Fruit fly (Drosophila melanogaster): ENCODE results near the gene CG11134.

CG11134 gene

DNA sequence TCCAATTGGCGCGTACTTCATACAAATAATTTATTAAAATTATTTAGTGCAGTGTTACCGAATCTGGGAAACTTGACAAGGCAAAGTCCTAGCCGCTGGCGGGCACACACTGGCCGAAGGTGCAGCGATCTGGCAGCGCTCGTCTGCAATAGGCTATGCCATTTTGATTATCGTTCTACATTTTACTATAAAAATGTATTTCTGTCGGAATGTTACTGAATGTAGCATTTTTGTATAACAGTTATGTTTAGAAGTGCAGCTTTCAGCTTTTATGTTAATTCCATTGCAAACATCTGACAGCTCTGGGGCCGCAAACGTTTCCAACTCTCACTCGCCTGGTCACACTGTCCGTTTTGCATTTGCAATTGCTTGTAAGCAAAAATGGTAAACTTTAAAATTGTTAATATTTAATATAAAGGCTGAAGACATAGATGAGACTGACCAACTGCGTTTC is 6.9 kb downstream of the CG11134 start, which contains the start of gene Grip91 (continued):
- peak; percentile 64 for TF ChIP-seq Lhr (GFP tag; optimal IDR thresholded peaks at IDR 0.05)
- no peak for TF ChIP-seq vfl (GFP tag; optimal IDR thresholded peaks at IDR 0.05)
- no peak for TF ChIP-seq Max (GFP tag; optimal IDR thresholded peaks at IDR 0.05)
- TF ChIP-seq lilli (GFP tag; optimal IDR thresholded peaks at IDR 0.05) = no peak
- TF ChIP-seq CG13287 (GFP tag; IDR thresholded peaks at IDR 0.05; ENCODE audit: partially characterized antibody) = peak; percentile 54; the same call in 1 of the 2 replicates
- peak; percentile 79 for TF ChIP-seq YL-1 (GFP tag; optimal IDR thresholded peaks at IDR 0.05)
- TF ChIP-seq stwl (tag; optimal IDR thresholded peaks at IDR 0.05) = peak; percentile 66

dm6 chrX:13747052-13747451 is 9.3 kb downstream of the CG11134 start:
- TF ChIP-seq Kr (GFP tag; optimal IDR thresholded peaks at IDR 0.05) (peak; percentile 17), Trl (optimal IDR thresholded peaks at IDR 0.05) (peak; percentile 75 to 86), Trl (GFP tag; optimal IDR thresholded peaks at IDR 0.05) (no peak), CG2199 (GFP tag; IDR thresholded peaks at IDR 0.05) (0 out of 3 replicates have a peak, but pooled peaks have one; percentile 8), CG10267 (tag; optimal IDR thresholded peaks at IDR 0.05) (no peak), CG4730 (GFP tag; IDR thresholded peaks at IDR 0.05) (no peak), CG15479 (GFP tag; optimal IDR thresholded peaks at IDR 0.05) (peak; percentile 72), Drgx (GFP tag; IDR thresholded peaks at IDR 0.05) (peak; percentile 62), cad (GFP tag; optimal IDR thresholded peaks at IDR 0.05) (peak; percentile 8), Pdp1 (GFP tag; optimal IDR thresholded peaks at IDR 0.05) (peak in 1 of 2 experiments; percentile 69), sens (GFP tag) (peak; percentile 47), yki (optimal IDR thresholded peaks at IDR 0.05) (peak; percentile 60)

DNA sequence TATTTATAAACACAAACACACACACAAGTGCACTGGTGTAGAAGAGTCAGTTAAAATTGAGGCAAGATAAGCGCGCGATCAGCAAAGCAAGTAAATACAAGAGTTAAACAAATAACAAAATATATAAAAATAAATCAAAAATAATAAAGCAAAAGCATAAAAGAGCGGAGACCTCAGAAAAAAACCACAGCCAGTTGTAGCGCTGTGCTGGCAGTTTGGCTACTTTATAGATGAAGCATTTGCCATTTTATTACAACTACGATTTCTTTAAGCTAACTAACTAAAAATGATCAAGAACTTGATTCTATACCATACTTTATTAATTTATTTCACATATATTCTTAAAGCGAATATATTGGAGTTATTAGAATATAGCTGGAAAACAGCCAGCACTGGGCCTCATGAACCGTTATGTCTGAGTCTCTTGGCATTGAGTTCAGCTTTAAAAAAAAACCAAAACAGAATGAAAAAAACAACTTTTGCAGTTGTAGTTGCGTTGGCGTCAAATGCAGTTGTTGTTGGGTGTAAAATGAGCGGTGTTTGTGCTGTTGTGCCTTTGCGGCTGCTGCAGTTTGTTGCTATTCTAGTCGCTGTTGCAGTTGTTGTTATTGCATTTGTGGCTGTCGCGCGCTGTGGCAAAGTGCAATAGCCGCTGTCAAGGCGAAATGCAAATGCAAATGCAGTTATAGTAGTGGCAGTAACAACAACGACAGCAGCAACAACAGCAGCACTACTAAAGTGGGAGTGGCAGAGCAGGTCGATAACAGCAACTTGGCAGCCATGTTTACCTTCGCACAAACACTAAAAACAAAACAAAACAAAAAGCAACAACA is 10.1 kb downstream of the CG11134 start:
- TF ChIP-seq Hr51 (GFP tag; optimal IDR thresholded peaks at IDR 0.05) = peak in 1 of 2 experiments; percentile 1
- 0 out of 2 replicates have a peak, but pooled peaks have one; percentile 9 for TF ChIP-seq vvl (GFP tag; IDR thresholded peaks at IDR 0.05)
- TF ChIP-seq sens (GFP tag) = peak; percentile 22
- TF ChIP-seq gem (tag; optimal IDR thresholded peaks at IDR 0.05) = peak; percentile 14
- peak; percentile 83 for TF ChIP-seq Sry-β (GFP tag; optimal IDR thresholded peaks at IDR 0.05)
- TF ChIP-seq Sox100B (GFP tag; optimal IDR thresholded peaks at IDR 0.05) = no peak
- no peak for TF ChIP-seq CG18599 (GFP tag; optimal IDR thresholded peaks at IDR 0.05)
- TF ChIP-seq da (GFP tag; optimal IDR thresholded peaks at IDR 0.05) = no peak
- TF ChIP-seq pita (GFP tag; optimal IDR thresholded peaks at IDR 0.05) = no peak
- TF ChIP-seq so (GFP tag; IDR thresholded peaks at IDR 0.05) = 0 out of 3 replicates have a peak, but pooled peaks have one; percentile 23
- TF ChIP-seq Dbx (GFP tag; IDR thresholded peaks at IDR 0.05) = no peak
- no peak for TF ChIP-seq btn (GFP tag; optimal IDR thresholded peaks at IDR 0.05)
- TF ChIP-seq CG12155 (GFP tag; optimal IDR thresholded peaks at IDR 0.05) = no peak
- peak; percentile 5 for TF ChIP-seq CG1529 (GFP tag; optimal IDR thresholded peaks at IDR 0.05)
- TF ChIP-seq row (GFP tag; IDR thresholded peaks at IDR 0.05) = peak; percentile 66; the same call in 2 of the 3 replicates
- peak; percentile 9 for TF ChIP-seq CG2712 (tag; optimal IDR thresholded peaks at IDR 0.05)
- TF ChIP-seq CG13775 (GFP tag; optimal IDR thresholded peaks at IDR 0.05) = no peak
- TF ChIP-seq Drgx (GFP tag; IDR thresholded peaks at IDR 0.05) = 0 out of 2 replicates have a peak, but pooled peaks have one; percentile 15
- no peak for TF ChIP-seq CG12071 (GFP tag; optimal IDR thresholded peaks at IDR 0.05)
- TF ChIP-seq CG2889 (GFP tag; IDR thresholded peaks at IDR 0.05) = no peak
- peak in 1 of 2 experiments; percentile 59 for TF ChIP-seq eve (GFP tag; optimal IDR thresholded peaks at IDR 0.05)

All from whole organism, embryonic.